Fruit fly (Drosophila melanogaster) whole organism, prepupa: Measurements from ENCODE around the gene neb.

ENCODE experiments used
- CG10631 ChIP-seq: fragments of 200-800 bp; sonication (Bioruptor generic); optimal IDR thresholded peaks from 2 replicates; lab custom pipeline; 2016; ENCODE audit warnings: missing biosample characterization, missing genetic modification characterization
- CG11294 ChIP-seq: fragments of 200-800 bp; sonication (Bioruptor generic); IDR thresholded peaks from 2 replicates; pipeline ENCODE4 v1.3.6; 2022; ENCODE audit warnings: missing biosample characterization, missing genetic modification characterization
- CG11762 ChIP-seq: fragments of 200-800 bp; sonication (Bioruptor generic); optimal IDR thresholded peaks from 3 replicates; lab custom pipeline; 2016; ENCODE audit warnings: missing biosample characterization, missing genetic modification characterization; ENCODE audit not compliant: insufficient read depth
- CG11902 ChIP-seq: fragments of 200-800 bp; sonication (Bioruptor generic); optimal IDR thresholded peaks from 3 replicates; lab custom pipeline; 2016; ENCODE audit warnings: missing biosample characterization, missing genetic modification characterization
- CG15336 ChIP-seq: fragments of 200-800 bp; sonication (Bioruptor generic); IDR thresholded peaks from 2 replicates; pipeline ENCODE4 v1.3.6; 2022; ENCODE audit warnings: missing biosample characterization, missing genetic modification characterization
- CG1621 ChIP-seq: fragments of 200-800 bp; sonication (Bioruptor generic); optimal IDR thresholded peaks from 3 replicates; lab custom pipeline; 2018; ENCODE audit warnings: missing biosample characterization, mild to moderate bottlenecking, missing genetic modification characterization
- CG16779 ChIP-seq: fragments of 200-800 bp; sonication (Bioruptor generic); optimal IDR thresholded peaks from 3 replicates; lab custom pipeline; 2017; ENCODE audit warnings: missing biosample characterization, mild to moderate bottlenecking, missing genetic modification characterization
- CG3032 ChIP-seq: fragments of 200-800 bp; optimal IDR thresholded peaks from 2 replicates; lab custom pipeline; 2019; ENCODE audit warnings: missing biosample characterization, mild to moderate bottlenecking, missing genetic modification characterization, moderate library complexity
- CG31627 ChIP-seq: fragments of 200-800 bp; sonication (Bioruptor generic); optimal IDR thresholded peaks from 3 replicates; lab custom pipeline; 2016; ENCODE audit warnings: missing biosample characterization, missing genetic modification characterization
- CG32006 ChIP-seq: fragments of 200-800 bp; sonication (Bioruptor generic); optimal IDR thresholded peaks from 3 replicates; lab custom pipeline; 2017; ENCODE audit warnings: missing biosample characterization, mild to moderate bottlenecking, missing genetic modification characterization
- CG34406 ChIP-seq: fragments of 200-800 bp; sonication (Bioruptor generic); optimal IDR thresholded peaks from 3 replicates; lab custom pipeline; 2016; ENCODE audit warnings: missing biosample characterization, missing genetic modification characterization
- CG3919 ChIP-seq: fragments of 200-800 bp; sonication (Bioruptor generic); optimal IDR thresholded peaks from 3 replicates; lab custom pipeline; 2016; ENCODE audit warnings: missing biosample characterization, missing genetic modification characterization
- CG4318 ChIP-seq: fragments of 200-800 bp; sonication (Bioruptor generic); optimal IDR thresholded peaks from 3 replicates; lab custom pipeline; 2017; ENCODE audit warnings: missing biosample characterization, mild to moderate bottlenecking, missing genetic modification characterization
- CG6163 ChIP-seq: fragments of 200-800 bp; sonication (Bioruptor generic); IDR thresholded peaks from 3 replicates; pipeline ENCODE4 v1.3.6; 2022; ENCODE audit warnings: missing biosample characterization, missing genetic modification characterization
- CG6854 ChIP-seq: fragments of 200-800 bp; sonication (Bioruptor generic); optimal IDR thresholded peaks from 2 replicates; lab custom pipeline; 2017; ENCODE audit warnings: missing biosample characterization, mild to moderate bottlenecking, missing genetic modification characterization
- CG7368 ChIP-seq: fragments of 200-800 bp; sonication (Bioruptor generic); optimal IDR thresholded peaks from 3 replicates; lab custom pipeline; 2016; ENCODE audit warnings: missing biosample characterization, missing genetic modification characterization
- CG8119 ChIP-seq: fragments of 200-800 bp; sonication (Bioruptor generic); IDR thresholded peaks from 3 replicates; pipeline ENCODE4 v1.3.6; 2022; ENCODE audit warnings: missing biosample characterization, missing genetic modification characterization
- CG8319 ChIP-seq: fragments of 200-800 bp; sonication (Bioruptor generic); optimal IDR thresholded peaks from 3 replicates; lab custom pipeline; 2016; ENCODE audit warnings: missing biosample characterization, missing genetic modification characterization
- CG9139 ChIP-seq: fragments of 200-800 bp; sonication (Bioruptor generic); optimal IDR thresholded peaks from 3 replicates; lab custom pipeline; 2017; ENCODE audit warnings: missing biosample characterization, mild to moderate bottlenecking, missing genetic modification characterization
- Eip75B ChIP-seq: fragments of 200-800 bp; sonication (Bioruptor generic); optimal IDR thresholded peaks from 3 replicates; lab custom pipeline; 2016; ENCODE audit warnings: missing biosample characterization, missing genetic modification characterization
- Eip78C ChIP-seq: fragments of 200-800 bp; sonication (Bioruptor generic); peaks from one replicate; lab custom pipeline; 2016; ENCODE audit warnings: missing biosample characterization, missing genetic modification characterization
- Eip93F ChIP-seq: fragments of 200-800 bp; sonication (Bioruptor generic); optimal IDR thresholded peaks from 2 replicates; lab custom pipeline; 2016; ENCODE audit warnings: missing biosample characterization, mild to moderate bottlenecking, missing genetic modification characterization
- Ets21C ChIP-seq: fragments of 200-800 bp; sonication (Bioruptor generic); optimal IDR thresholded peaks from 3 replicates; lab custom pipeline; 2016; ENCODE audit warnings: missing biosample characterization, missing genetic modification characterization
- Ets96B ChIP-seq: fragments of 200-800 bp; optimal IDR thresholded peaks from 2 replicates; lab custom pipeline; 2019; ENCODE audit warnings: missing biosample characterization, mild to moderate bottlenecking, missing genetic modification characterization, moderate library complexity
- Hr39 ChIP-seq: fragments of 200-800 bp; sonication (Bioruptor generic); optimal IDR thresholded peaks from 2 replicates; lab custom pipeline; 2016; ENCODE audit warnings: missing biosample characterization, missing genetic modification characterization
- Hr4 ChIP-seq: fragments of 200-800 bp; sonication (Bioruptor generic); optimal IDR thresholded peaks from 3 replicates; lab custom pipeline; 2016; ENCODE audit warnings: missing biosample characterization, missing genetic modification characterization
- Lpt ChIP-seq: fragments of 200-800 bp; sonication (Bioruptor generic); optimal IDR thresholded peaks from 3 replicates; lab custom pipeline; 2016; ENCODE audit warnings: missing biosample characterization, missing genetic modification characterization
- Met ChIP-seq: fragments of 200-800 bp; sonication (Bioruptor generic); optimal IDR thresholded peaks from 3 replicates; lab custom pipeline; 2016; ENCODE audit warnings: missing biosample characterization, missing genetic modification characterization
- OdsH ChIP-seq: fragments of 200-800 bp; sonication (Bioruptor generic); optimal IDR thresholded peaks from 3 replicates; lab custom pipeline; 2016; ENCODE audit warnings: missing biosample characterization, missing genetic modification characterization
- Sox14 ChIP-seq: fragments of 200-800 bp; sonication (Bioruptor generic); optimal IDR thresholded peaks from 3 replicates; lab custom pipeline; 2016; ENCODE audit warnings: missing biosample characterization, missing genetic modification characterization
- Sox15 ChIP-seq: fragments of 200-800 bp; sonication (Bioruptor generic); optimal IDR thresholded peaks from 3 replicates; lab custom pipeline; 2016; ENCODE audit warnings: missing biosample characterization, missing genetic modification characterization
- achi ChIP-seq: fragments of 200-800 bp; sonication (Bioruptor generic); optimal IDR thresholded peaks from 3 replicates; lab custom pipeline; 2016; ENCODE audit warnings: missing biosample characterization, missing genetic modification characterization
- acj6 ChIP-seq: fragments of 200-800 bp; sonication (Bioruptor generic); optimal IDR thresholded peaks from 3 replicates; lab custom pipeline; 2016; ENCODE audit warnings: missing biosample characterization, missing genetic modification characterization
- dac ChIP-seq: fragments of 200-800 bp; sonication (Bioruptor generic); optimal IDR thresholded peaks from 2 replicates; lab custom pipeline; 2017; ENCODE audit warnings: missing biosample characterization, mild to moderate bottlenecking, missing genetic modification characterization
- eg ChIP-seq: fragments of 200-800 bp; sonication (Bioruptor generic); IDR thresholded peaks from 3 replicates; pipeline ENCODE4 v1.3.6; 2022; ENCODE audit warnings: missing biosample characterization, missing genetic modification characterization
- fd59A ChIP-seq: fragments of 200-800 bp; sonication (Bioruptor generic); optimal IDR thresholded peaks from 2 replicates; lab custom pipeline; 2017; ENCODE audit warnings: missing biosample characterization, mild to moderate bottlenecking, missing genetic modification characterization, missing genetic modification reagents
- fd85E ChIP-seq: fragments of 200-800 bp; sonication (Bioruptor generic); optimal IDR thresholded peaks from 3 replicates; lab custom pipeline; 2016; ENCODE audit warnings: missing biosample characterization, missing genetic modification characterization
- fkh ChIP-seq: fragments of 200-800 bp; sonication (Bioruptor generic); optimal IDR thresholded peaks from 3 replicates; lab custom pipeline; 2017; ENCODE audit warnings: missing biosample characterization, mild to moderate bottlenecking, missing genetic modification characterization, moderate library complexity
- lz ChIP-seq: fragments of 200-800 bp; sonication (Bioruptor generic); optimal IDR thresholded peaks from 3 replicates; lab custom pipeline; 2016; ENCODE audit warnings: missing biosample characterization, missing genetic modification characterization
- net ChIP-seq: fragments of 200-800 bp; sonication (Bioruptor generic); optimal IDR thresholded peaks from 3 replicates; lab custom pipeline; 2016; ENCODE audit warnings: missing biosample characterization, missing genetic modification characterization
- pdm3 ChIP-seq: fragments of 200-800 bp; sonication (Bioruptor generic); optimal IDR thresholded peaks from 3 replicates; lab custom pipeline; 2016; ENCODE audit warnings: missing biosample characterization, missing genetic modification characterization
- salr ChIP-seq, 2 experiments: fragments of 200-800 bp; sonication (Bioruptor generic); optimal IDR thresholded peaks; 3 replicates each; lab custom pipeline; 2016 to 2018; ENCODE audit warnings: missing biosample characterization in 2 of 2, missing genetic modification characterization in 2 of 2, mild to moderate bottlenecking in 1 of 2
- spab ChIP-seq: fragments of 200-800 bp; sonication (Bioruptor generic); optimal IDR thresholded peaks from 2 replicates; lab custom pipeline; 2017; ENCODE audit warnings: missing biosample characterization, mild to moderate bottlenecking, missing genetic modification characterization, missing genetic modification reagents
- svp ChIP-seq: fragments of 200-800 bp; sonication (Bioruptor generic); peaks from one replicate; lab custom pipeline; 2016; ENCODE audit warnings: missing biosample characterization, missing genetic modification characterization
- topi ChIP-seq: fragments of 200-800 bp; sonication (Bioruptor generic); optimal IDR thresholded peaks from 3 replicates; lab custom pipeline; 2016; ENCODE audit warnings: missing biosample characterization, missing genetic modification characterization

neb gene

DNA sequence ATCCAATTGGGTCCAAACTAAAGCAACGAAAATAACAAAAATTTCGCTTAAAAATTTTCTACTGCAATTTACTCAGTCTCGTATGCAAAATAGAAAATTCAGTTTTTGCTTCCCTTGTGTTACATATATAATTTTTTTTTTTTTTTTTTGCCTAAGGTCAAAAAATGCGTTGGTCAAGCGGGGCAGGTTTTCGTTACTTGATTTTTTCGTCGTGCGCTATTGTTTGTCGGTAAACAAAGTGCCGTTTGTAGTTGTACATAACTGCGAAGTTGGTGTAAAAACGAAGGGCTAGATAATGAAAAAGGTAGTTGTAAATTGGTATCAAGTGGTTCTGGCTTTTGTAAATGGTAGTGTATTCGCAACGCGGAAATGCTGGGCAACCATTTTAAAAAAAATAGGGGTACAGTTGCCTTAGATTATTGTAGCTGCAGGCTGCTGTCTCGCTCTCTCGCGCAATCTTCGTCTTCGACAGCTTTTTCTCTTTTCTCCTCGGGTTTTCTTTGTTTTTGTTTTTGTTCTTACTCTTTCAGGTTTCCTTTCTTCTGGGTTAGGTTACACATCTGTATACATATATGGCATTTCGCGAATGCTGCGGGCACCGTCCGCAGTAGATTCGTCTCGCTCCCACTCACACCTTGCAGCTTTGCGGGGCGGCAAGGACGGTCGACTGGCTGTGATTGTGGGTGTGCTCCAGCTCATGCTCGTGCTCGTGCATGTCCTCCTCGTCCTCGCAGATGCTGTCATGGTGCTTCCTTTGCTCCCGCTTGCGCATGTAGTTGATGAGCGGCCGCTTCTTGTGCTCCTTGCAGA lies 6.8 kb downstream of the neb start (continued):
- TF ChIP-seq spab (GFP tag; lab: Kevin White, UChicago) = no peak
- TF ChIP-seq fkh (GFP tag; lab: Kevin White, UChicago) = peak; percentile 32
- TF ChIP-seq Ets21C (GFP tag; lab: Kevin White, UChicago) = no peak
- no peak for TF ChIP-seq CG32006 (GFP tag; lab: Kevin White, UChicago)
- TF ChIP-seq svp (GFP tag; lab: Kevin White, UChicago) = peak; percentile 12
- no peak for TF ChIP-seq fd59A
- peak; percentile 25 for TF ChIP-seq Sox14

DNA sequence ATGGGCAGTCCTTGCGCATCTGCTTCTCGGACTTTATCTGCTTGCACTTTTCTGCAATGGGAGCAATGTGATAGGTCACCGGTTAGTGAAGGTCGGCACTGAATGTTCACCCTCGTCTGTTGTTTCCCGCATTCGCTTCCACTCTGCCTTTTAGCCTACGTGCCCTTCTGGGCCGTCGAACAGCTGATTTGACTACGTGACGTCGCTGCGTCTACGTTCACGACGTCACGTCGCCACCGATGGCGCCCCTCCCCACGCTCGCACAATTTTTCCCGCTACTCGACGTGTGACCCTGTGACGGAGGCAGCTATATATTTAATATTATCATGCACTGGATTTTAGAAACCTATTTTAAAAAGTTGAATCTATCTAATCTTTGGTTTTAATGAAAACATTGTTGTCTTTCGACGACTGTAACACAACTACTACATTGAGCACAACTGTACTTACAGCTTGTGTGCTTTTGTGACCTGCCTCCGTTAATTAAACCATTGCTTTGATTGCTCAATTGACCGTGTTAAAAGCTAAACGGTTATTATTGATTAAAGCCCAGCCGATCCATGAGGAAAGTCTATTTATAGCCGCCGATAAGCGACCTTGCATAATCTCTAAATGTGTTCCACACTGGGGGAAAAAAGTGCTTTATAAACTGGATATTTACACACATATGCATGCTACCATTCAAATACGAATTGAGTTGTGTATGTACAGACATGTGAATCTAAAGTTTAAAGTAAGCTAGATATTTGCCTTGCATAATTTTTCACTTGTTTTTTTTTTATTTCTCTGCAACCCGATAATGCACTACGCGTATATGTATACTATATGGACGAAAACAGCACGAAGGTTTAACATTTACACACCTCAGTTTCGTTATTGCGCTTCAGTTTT lies 7.7 kb downstream of the neb start:
- TF ChIP-seq CG34406 (peak; percentile 35), OdsH (GFP tag; lab: Kevin White, UChicago) (peak; percentile 54), Met (peak; percentile 16), dac (GFP tag; lab: Kevin White, UChicago) (no peak), Ets96B (tag; lab: Kevin White, UChicago) (peak; percentile 2), CG11762 (GFP tag; lab: Kevin White, UChicago) (peak; percentile 29), Eip93F (GFP tag; lab: Kevin White, UChicago) (no peak), CG3032 (tag; lab: Kevin White, UChicago) (peak; percentile 26), CG3919 (GFP tag; lab: Kevin White, UChicago) (no peak), Hr39 (peak; percentile 62), Eip75B (GFP tag; lab: Kevin White, UChicago) (no peak), CG11294 (GFP tag; lab: Robert Waterston, UW) (no peak), CG31627 (GFP tag; lab: Kevin White, UChicago) (peak; percentile 40), fd85E (GFP tag; lab: Kevin White, UChicago) (peak; percentile 35), Eip78C (GFP tag; lab: Kevin White, UChicago) (peak; percentile 77), CG32006 (GFP tag; lab: Kevin White, UChicago) (peak; percentile 49), CG8319 (peak; percentile 17), fkh (GFP tag; lab: Kevin White, UChicago) (peak; percentile 24), CG4318 (GFP tag; lab: Kevin White, UChicago) (no peak), CG1621 (peak; percentile 32), spab (GFP tag; lab: Kevin White, UChicago) (peak; percentile 7), CG16779 (tag; lab: Kevin White, UChicago) (peak; percentile 1), svp (GFP tag; lab: Kevin White, UChicago) (peak; percentile 82), achi (GFP tag; lab: Kevin White, UChicago) (peak; percentile 8), eg (GFP tag; lab: Robert Waterston, UW) (0 out of 3 replicates have a peak, but pooled peaks have one; percentile 36), fd59A (no peak), CG10631 (GFP tag; lab: Kevin White, UChicago) (no peak), CG6854 (no peak), lz (GFP tag; lab: Kevin White, UChicago) (peak; percentile 42), Lpt (GFP tag; lab: Kevin White, UChicago) (no peak), acj6 (GFP tag; lab: Kevin White, UChicago) (peak; percentile 58), topi (GFP tag; lab: Kevin White, UChicago) (peak; percentile 30), CG6163 (peak; percentile 68), net (GFP tag; lab: Kevin White, UChicago) (peak; percentile 20), Ets21C (GFP tag; lab: Kevin White, UChicago) (no peak), Sox14 (peak; percentile 23), CG7368 (GFP tag; lab: Kevin White, UChicago) (no peak), CG8119 (peak; percentile 46), pdm3 (GFP tag; lab: Kevin White, UChicago) (peak; percentile 54), Sox15 (peak; percentile 28), CG11902 (no peak), CG9139 (GFP tag; lab: Kevin White, UChicago) (no peak), salr (GFP tag; optimal IDR thresholded peaks at IDR 0.05; lab: Kevin White, UChicago) (peak in 1 of 2 experiments; percentile 14), CG15336 (GFP tag; lab: Robert Waterston, UW) (peak; percentile 45; the same call in 1 of the 2 replicates), Hr4 (peak; percentile 5)
